Fruit fly (Drosophila melanogaster) whole organism, embryonic: Measurements from ENCODE around the gene flr.
A peak's percentile ranks its signal among the peaks of the same experiment; 100 is the strongest.

Experiments
- Abd-B ChIP-seq: fragments of 200-800 bp; sonication (Bioruptor generic); optimal IDR thresholded peaks from 2 replicates; lab custom pipeline; 2018; ENCODE audit warnings: missing biosample characterization, mild to moderate bottlenecking, missing genetic modification characterization, moderate library complexity
- Atf-2 ChIP-seq: fragments of 200-800 bp; sonication (Bioruptor generic); optimal IDR thresholded peaks from 2 replicates; lab custom pipeline; 2016; ENCODE audit warnings: missing biosample characterization, missing genetic modification characterization
- Bdp1 ChIP-seq: fragments of 200-800 bp; sonication (Bioruptor generic); optimal IDR thresholded peaks from 3 replicates; lab custom pipeline; 2016; ENCODE audit warnings: missing biosample characterization, missing genetic modification characterization
- Blimp-1 ChIP-seq: fragments of 200-800 bp; sonication (Bioruptor generic); optimal IDR thresholded peaks from 3 replicates; lab custom pipeline; 2018; ENCODE audit warnings: missing biosample characterization, missing genetic modification characterization, mild to moderate bottlenecking, moderate library complexity, missing genetic modification reagents
- CG10366 ChIP-seq: fragments of 200-800 bp; sonication (Bioruptor generic); IDR thresholded peaks from 2 replicates; pipeline ENCODE4 v1.3.6; 2022; ENCODE audit warnings: missing biosample characterization, missing genetic modification characterization
- CG13894 ChIP-seq: fragments of 200-800 bp; sonication (Bioruptor generic); optimal IDR thresholded peaks from 3 replicates; lab custom pipeline; 2018; ENCODE audit warnings: missing biosample characterization, mild to moderate bottlenecking, missing genetic modification characterization, moderate library complexity
- CG14965 ChIP-seq: fragments of 200-800 bp; sonication (Bioruptor generic); optimal IDR thresholded peaks from 2 replicates; lab custom pipeline; 2016; ENCODE audit warnings: missing biosample characterization, missing genetic modification characterization, borderline replicate concordance
- CG15073 ChIP-seq: fragments of 200-800 bp; sonication (Bioruptor generic); optimal IDR thresholded peaks from 2 replicates; lab custom pipeline; 2016; ENCODE audit warnings: missing biosample characterization, missing genetic modification characterization
- CG15479 ChIP-seq: fragments of 200-800 bp; sonication (Bioruptor generic); optimal IDR thresholded peaks from 3 replicates; lab custom pipeline; 2019; ENCODE audit warnings: missing biosample characterization, mild to moderate bottlenecking, missing genetic modification characterization, moderate library complexity
- CG16779 ChIP-seq: fragments of 200-800 bp; sonication (Bioruptor generic); IDR thresholded peaks from 2 replicates; pipeline ENCODE4 v1.3.6; 2022; ENCODE audit warnings: missing biosample characterization, missing genetic modification characterization
- CG16813 ChIP-seq: fragments of 200-800 bp; sonication (Bioruptor generic); IDR thresholded peaks from 3 replicates; pipeline ENCODE4 v1.3.6; 2022; ENCODE audit warnings: missing biosample characterization, missing genetic modification characterization; ENCODE audit not compliant: partially characterized antibody
- CG17361 ChIP-seq: fragments of 200-800 bp; sonication (Bioruptor generic); IDR thresholded peaks from 3 replicates; pipeline ENCODE4 v1.3.6; 2022; ENCODE audit warnings: missing biosample characterization, missing genetic modification characterization
- CG17802 ChIP-seq: fragments of 200-800 bp; sonication (Bioruptor generic); optimal IDR thresholded peaks from 2 replicates; lab custom pipeline; 2018; ENCODE audit warnings: missing biosample characterization, mild to moderate bottlenecking, missing genetic modification characterization, moderate library complexity
- CG30403 ChIP-seq: fragments of 200-800 bp; sonication (Bioruptor generic); optimal IDR thresholded peaks from 3 replicates; lab custom pipeline; 2016; ENCODE audit warnings: missing biosample characterization, missing genetic modification characterization
- CG33557 ChIP-seq: fragments of 200-800 bp; sonication (Bioruptor generic); optimal IDR thresholded peaks from 2 replicates; lab custom pipeline; 2019; ENCODE audit warnings: missing biosample characterization, mild to moderate bottlenecking, missing genetic modification characterization, moderate library complexity
- CG6254 ChIP-seq: fragments of 200-800 bp; sonication (Bioruptor generic); optimal IDR thresholded peaks from 3 replicates; lab custom pipeline; 2017; ENCODE audit warnings: mild to moderate bottlenecking, missing biosample characterization, missing genetic modification reagents, missing genetic modification characterization
- CG7271 ChIP-seq: fragments of 200-800 bp; sonication (Bioruptor generic); optimal IDR thresholded peaks from 2 replicates; lab custom pipeline; 2018; ENCODE audit warnings: missing biosample characterization, mild to moderate bottlenecking, missing genetic modification characterization, moderate library complexity
- CG7556 ChIP-seq: fragments of 200-800 bp; sonication (Bioruptor generic); optimal IDR thresholded peaks from 2 replicates; lab custom pipeline; 2017; ENCODE audit warnings: missing biosample characterization, mild to moderate bottlenecking, missing genetic modification characterization
- CG7745 ChIP-seq: fragments of 200-800 bp; sonication (Bioruptor generic); optimal IDR thresholded peaks from 2 replicates; lab custom pipeline; 2018; ENCODE audit warnings: missing biosample characterization, mild to moderate bottlenecking, missing genetic modification characterization, moderate library complexity
- CG9797 ChIP-seq: fragments of 200-800 bp; sonication (Bioruptor generic); optimal IDR thresholded peaks from 3 replicates; lab custom pipeline; 2018; ENCODE audit warnings: missing biosample characterization, mild to moderate bottlenecking, missing genetic modification characterization
- D19B ChIP-seq: fragments of 200-800 bp; sonication (Bioruptor generic); optimal IDR thresholded peaks from 2 replicates; lab custom pipeline; 2017; ENCODE audit warnings: missing biosample characterization, mild to moderate bottlenecking, missing genetic modification characterization
- Ets65A ChIP-seq: fragments of 200-800 bp; sonication (Bioruptor generic); peaks from one replicate; lab custom pipeline; 2016; ENCODE audit warnings: missing biosample characterization, missing genetic modification characterization
- HLH4C ChIP-seq: fragments of 200-800 bp; sonication (Bioruptor generic); IDR thresholded peaks from 3 replicates; pipeline ENCODE4 v1.3.6; 2022; ENCODE audit warnings: missing biosample characterization, missing genetic modification characterization; ENCODE audit not compliant: partially characterized antibody
- HmgD ChIP-seq: fragments of 200-800 bp; sonication (Bioruptor generic); optimal IDR thresholded peaks from 3 replicates; lab custom pipeline; 2016; ENCODE audit warnings: missing biosample characterization, missing genetic modification characterization
- Hmx ChIP-seq: fragments of 200-800 bp; sonication (Bioruptor generic); optimal IDR thresholded peaks from 2 replicates; lab custom pipeline; 2016; ENCODE audit warnings: missing biosample characterization, missing genetic modification characterization
- Lhr ChIP-seq: fragments of 200-800 bp; sonication (Bioruptor generic); optimal IDR thresholded peaks from 3 replicates; lab custom pipeline; 2017; ENCODE audit warnings: mild to moderate bottlenecking, missing biosample characterization, missing genetic modification reagents, missing genetic modification characterization
- Myb ChIP-seq: fragments of 200-800 bp; sonication (Bioruptor generic); optimal IDR thresholded peaks from 2 replicates; lab custom pipeline; 2016; ENCODE audit warnings: missing biosample characterization, missing genetic modification characterization
- Rx ChIP-seq: fragments of 200-800 bp; sonication (Bioruptor generic); IDR thresholded peaks from 2 replicates; pipeline ENCODE4 v1.3.6; 2022; ENCODE audit warnings: missing biosample characterization, missing genetic modification characterization
- Sox102F ChIP-seq: fragments of 200-800 bp; sonication (Bioruptor generic); optimal IDR thresholded peaks from 2 replicates; lab custom pipeline; 2018; ENCODE audit warnings: missing biosample characterization, mild to moderate bottlenecking, missing genetic modification characterization, moderate library complexity
- br ChIP-seq: fragments of >200 bp; optimal IDR thresholded peaks from 2 replicates; lab custom pipeline; 2017
- cad ChIP-seq: fragments of >200 bp; optimal IDR thresholded peaks from 2 replicates; lab custom pipeline; 2017; ENCODE audit warnings: missing biosample characterization, missing genetic modification characterization
- ci ChIP-seq: fragments of 200-800 bp; sonication (Bioruptor generic); IDR thresholded peaks from 3 replicates; pipeline ENCODE4 v1.3.6; 2022; ENCODE audit warnings: missing biosample characterization, missing genetic modification characterization
- dm ChIP-seq: fragments of 200-800 bp; sonication (Bioruptor generic); optimal IDR thresholded peaks from 3 replicates; lab custom pipeline; 2016; ENCODE audit warnings: missing biosample characterization, missing genetic modification characterization
- dysf ChIP-seq: fragments of 200-800 bp; sonication (Bioruptor generic); IDR thresholded peaks from 3 replicates; pipeline ENCODE4 v1.3.6; 2022; ENCODE audit warnings: missing biosample characterization, missing genetic modification characterization
- ewg ChIP-seq: fragments of 200-800 bp; sonication (Bioruptor generic); optimal IDR thresholded peaks from 3 replicates; lab custom pipeline; 2017; ENCODE audit warnings: mild to moderate bottlenecking, missing biosample characterization, missing genetic modification reagents, missing genetic modification characterization
- gfzf ChIP-seq: fragments of 200-800 bp; sonication (Bioruptor generic); optimal IDR thresholded peaks from 2 replicates; lab custom pipeline; 2016; ENCODE audit warnings: missing biosample characterization, mild to moderate bottlenecking, missing genetic modification characterization, moderate library complexity
- jigr1 ChIP-seq: fragments of 200-800 bp; sonication (Bioruptor generic); IDR thresholded peaks from 3 replicates; pipeline ENCODE4 v1.3.6; 2022; ENCODE audit warnings: missing biosample characterization, missing genetic modification characterization
- lmd ChIP-seq: fragments of 200-800 bp; sonication (Bioruptor generic); IDR thresholded peaks from 2 replicates; pipeline ENCODE4 v1.3.6; 2022; ENCODE audit warnings: missing biosample characterization, missing genetic modification characterization
- nmo ChIP-seq: fragments of 200-800 bp; sonication (Bioruptor generic); optimal IDR thresholded peaks from 2 replicates; lab custom pipeline; 2018; ENCODE audit warnings: missing biosample characterization, mild to moderate bottlenecking, missing genetic modification characterization, moderate library complexity
- p53 ChIP-seq: fragments of 200-800 bp; sonication (Bioruptor generic); optimal IDR thresholded peaks from 2 replicates; lab custom pipeline; 2016; ENCODE audit warnings: missing biosample characterization, missing genetic modification characterization
- pb ChIP-seq: fragments of 200-800 bp; sonication (Bioruptor generic); optimal IDR thresholded peaks from 3 replicates; lab custom pipeline; 2016; ENCODE audit warnings: missing biosample characterization, missing genetic modification characterization
- ranshi ChIP-seq: fragments of 200-800 bp; sonication (Bioruptor generic); IDR thresholded peaks from 2 replicates; pipeline ENCODE4 v1.3.6; 2022; ENCODE audit warnings: missing biosample characterization, missing genetic modification characterization
- scrt ChIP-seq: fragments of 200-800 bp; sonication (Bioruptor generic); optimal IDR thresholded peaks from 2 replicates; lab custom pipeline; 2018; ENCODE audit warnings: missing biosample characterization, mild to moderate bottlenecking, missing genetic modification characterization, moderate library complexity
- seq ChIP-seq: fragments of 200-800 bp; sonication (Bioruptor generic); IDR thresholded peaks from 2 replicates; pipeline ENCODE4 v1.3.6; 2022; ENCODE audit warnings: missing biosample characterization, missing genetic modification characterization
- sr ChIP-seq: fragments of 200-800 bp; sonication (Bioruptor generic); IDR thresholded peaks from 3 replicates; pipeline ENCODE4 v1.3.6; 2022; ENCODE audit warnings: missing biosample characterization, missing genetic modification characterization
- toy ChIP-seq: fragments of 200-800 bp; sonication (Bioruptor generic); IDR thresholded peaks from 2 replicates; pipeline ENCODE4 v1.3.6; 2022; ENCODE audit warnings: missing biosample characterization, missing genetic modification characterization

flr gene

DNA sequence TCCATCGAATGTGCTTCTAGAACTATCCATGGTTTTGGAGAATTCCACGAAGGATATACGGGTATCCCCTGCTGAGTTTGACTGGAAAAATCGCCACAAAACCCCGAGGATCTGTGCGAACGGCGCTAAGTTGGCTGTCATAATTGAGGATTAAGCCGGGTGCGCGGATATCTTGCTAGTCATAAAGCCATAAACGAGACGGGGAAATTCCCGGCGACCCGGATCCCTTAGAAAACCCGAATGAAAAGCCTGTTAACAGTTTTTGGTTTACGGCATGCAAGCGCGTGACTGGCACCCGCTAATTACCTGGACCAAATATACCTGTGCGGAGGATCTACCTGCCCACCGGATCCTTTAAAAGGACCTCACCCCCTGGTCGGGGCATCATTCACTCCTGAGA is 34.4 kb upstream of the flr start, which contains the start of gene SNCF (continued):
- TF ChIP-seq ewg (no peak), cad (GFP tag; lab: Kevin White, UChicago) (peak; percentile 99), CG17361 (no peak), Hmx (GFP tag; lab: Kevin White, UChicago) (no peak), HmgD (no peak), dm (GFP tag; lab: Kevin White, UChicago) (no peak), CG10366 (GFP tag; lab: Robert Waterston, UW) (no peak), Abd-B (no peak), CG15479 (peak; percentile 49), CG6254 (no peak), CG15073 (GFP tag; lab: Kevin White, UChicago) (no peak), CG7271 (tag; lab: Kevin White, UChicago) (peak; percentile 70), ranshi (no peak), Bdp1 (GFP tag; lab: Kevin White, UChicago) (no peak)

DNA sequence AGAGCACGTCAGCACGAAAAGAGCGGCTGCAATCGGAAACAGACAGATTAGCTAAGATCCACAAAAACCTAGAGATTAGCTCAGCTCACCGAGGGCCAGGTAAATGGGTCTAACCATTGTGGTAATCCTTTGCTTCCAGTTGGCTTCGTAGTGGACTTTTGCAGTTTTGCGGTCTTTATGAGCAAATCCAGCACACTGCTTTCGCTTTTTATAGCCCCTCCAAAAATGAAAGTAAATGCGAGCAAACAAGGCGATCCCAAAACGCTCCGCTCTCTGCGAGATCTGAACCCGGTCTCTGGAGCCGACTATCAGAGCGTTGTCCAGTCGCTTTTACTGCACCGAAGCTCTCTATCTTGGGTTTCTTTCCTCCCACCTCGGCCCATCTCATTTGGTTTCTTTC is 31.5 kb upstream of the flr start, which contains the start of gene CG14107:
Gene CG14107 (minus strand): TSS at position 187 of the 400 bp plus-strand sequence.
- TF ChIP-seq Atf-2 (GFP tag; lab: Kevin White, UChicago) = no peak
- no peak for TF ChIP-seq CG9797 (GFP tag; lab: Kevin White, UChicago)
- TF ChIP-seq gfzf (GFP tag; lab: Kevin White, UChicago) = no peak
- TF ChIP-seq Ets65A = peak; percentile 26
- peak; percentile 98 for TF ChIP-seq Blimp-1 (GFP tag; lab: Kevin White, UChicago)

DNA sequence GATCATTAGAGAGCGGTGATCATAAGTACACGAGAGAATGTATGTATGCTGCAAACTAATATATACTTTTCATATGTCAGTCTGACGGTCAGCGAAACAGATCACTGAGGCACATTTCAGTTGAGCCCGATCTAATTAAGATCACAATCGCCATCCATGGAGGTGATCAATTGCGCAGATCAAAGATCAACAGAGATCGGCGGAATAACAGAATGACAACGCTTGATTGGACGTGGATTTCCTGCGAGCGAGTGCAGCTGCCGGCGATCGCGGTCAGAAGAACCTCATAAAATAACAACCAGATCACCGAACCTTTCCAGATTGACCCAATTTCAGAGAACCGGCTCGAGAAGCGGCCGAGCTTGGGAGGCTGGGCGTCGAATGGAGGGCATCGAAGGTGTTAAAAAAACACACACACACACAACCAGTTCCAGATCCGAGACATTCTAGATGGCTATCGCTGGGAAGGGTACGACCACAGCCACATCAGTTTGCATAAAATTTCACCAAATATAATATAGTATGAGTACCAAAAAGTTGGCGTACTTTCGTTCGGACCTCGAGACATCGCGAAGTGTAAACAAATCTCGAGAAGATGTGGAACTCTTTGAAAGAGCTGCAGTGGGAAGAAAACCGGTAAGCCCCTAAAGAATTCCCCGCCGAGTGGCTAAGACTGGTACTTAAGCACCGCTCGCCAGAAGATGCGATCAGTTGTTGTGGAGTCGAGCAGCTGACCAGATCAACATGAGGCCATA is 30.4 kb upstream of the flr start, which contains the start of gene ImpL1:
Gene ImpL1 (plus strand): TSS at position 705 of the 755 bp plus-strand sequence.
- TF ChIP-seq Ets65A (peak; percentile 36), ci (GFP tag; lab: Robert Waterston, UW) (no peak)

DNA sequence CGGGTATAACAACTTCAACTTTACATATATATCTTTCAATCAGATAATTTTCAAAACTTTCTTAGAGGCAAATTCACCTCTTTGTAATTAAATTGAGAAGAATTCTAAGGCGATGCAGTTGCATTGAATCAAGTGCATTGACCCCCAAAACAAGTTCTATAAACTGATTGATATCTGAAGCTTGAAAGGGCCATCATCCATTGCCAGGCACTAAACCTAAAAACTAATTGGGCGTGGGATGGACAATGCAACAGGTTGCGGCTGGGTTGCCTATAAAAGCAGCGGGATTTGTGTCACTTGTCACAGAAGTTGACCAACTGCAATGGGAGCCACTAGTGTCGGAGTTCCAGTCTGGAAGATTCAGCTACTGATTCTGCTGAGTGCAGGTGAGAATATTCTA is 28.2 kb upstream of the flr start, which contains the start of gene CG14110:
Gene CG14110 (plus strand): TSS at position 301 of the 400 bp plus-strand sequence.
- TF ChIP-seq Rx (GFP tag; lab: Robert Waterston, UW) = no peak
- TF ChIP-seq pb (GFP tag; lab: Kevin White, UChicago) = no peak
- no peak for TF ChIP-seq CG30403
- TF ChIP-seq D19B (GFP tag; lab: Kevin White, UChicago) = no peak
- no peak for TF ChIP-seq CG33557
- TF ChIP-seq CG7745 = no peak
- no peak for TF ChIP-seq lmd (GFP tag; lab: Robert Waterston, UW)
- no peak for TF ChIP-seq scrt (GFP tag; lab: Kevin White, UChicago)
- TF ChIP-seq dysf = no peak
- no peak for TF ChIP-seq Sox102F
- no peak for TF ChIP-seq seq
- TF ChIP-seq sr (GFP tag; lab: Robert Waterston, UW) = no peak
- TF ChIP-seq, all 482 proteins: peak for 0

DNA sequence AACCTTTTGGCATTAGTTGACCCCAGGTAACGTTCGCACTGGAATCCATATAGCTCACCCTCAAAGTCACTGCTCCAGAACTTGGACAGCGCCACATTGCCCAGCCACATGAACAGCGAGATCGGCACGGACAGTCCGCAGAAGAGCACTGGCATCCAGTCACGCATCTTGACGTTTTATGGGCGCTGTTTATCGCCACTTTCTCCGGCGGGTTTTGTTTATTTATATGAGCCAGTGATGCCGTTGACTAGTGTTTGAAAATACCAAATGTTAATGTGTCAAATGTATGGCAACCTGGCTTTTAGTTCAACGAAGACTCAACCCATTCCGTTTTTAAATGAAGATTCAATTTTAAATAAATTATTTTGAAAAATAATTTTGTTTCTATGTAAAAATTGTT is 25.0 kb upstream of the flr start, which contains the start of gene CG10171:
Gene CG10171 (minus strand): TSS at position 300 of the 400 bp plus-strand sequence.
- TF ChIP-seq jigr1 (GFP tag; lab: Robert Waterston, UW) = peak; percentile 49; the same call in 1 of the 3 replicates
- TF ChIP-seq toy = no peak
- TF ChIP-seq CG17802 (tag; lab: Kevin White, UChicago) = no peak
- peak; percentile 52 for TF ChIP-seq Lhr
- TF ChIP-seq CG14965 = no peak
- TF ChIP-seq CG16779 (GFP tag; lab: Robert Waterston, UW) = no peak
- peak; percentile 1 for TF ChIP-seq nmo (GFP tag; lab: Kevin White, UChicago)
- TF ChIP-seq CG16813 (GFP tag; lab: Robert Waterston, UW) = peak; percentile 38; the same call in 1 of the 3 replicates
- no peak for TF ChIP-seq CG13894 (tag; lab: Kevin White, UChicago)
- peak; percentile 76 for TF ChIP-seq Myb (GFP tag; lab: Kevin White, UChicago)
- TF ChIP-seq br = no peak
- no peak for TF ChIP-seq HLH4C (GFP tag; lab: Robert Waterston, UW)
- TF ChIP-seq CG7556 (GFP tag; lab: Kevin White, UChicago) = no peak
- TF ChIP-seq p53 (GFP tag; lab: Kevin White, UChicago) = no peak
